Fruit fly (Drosophila melanogaster) whole organism, embryonic: ENCODE data around the gene woc.

Source experiments
- Awh ChIP-seq: fragments of 200-800 bp; sonication (Bioruptor generic); IDR thresholded peaks from 2 replicates; pipeline ENCODE4, ENCODE4 v1.3.6; 2022; ENCODE audit warnings: missing biosample characterization, missing genetic modification characterization
- Bdp1 ChIP-seq: fragments of 200-800 bp; sonication (Bioruptor generic); optimal IDR thresholded peaks from 3 replicates; lab custom pipeline; 2016; ENCODE audit warnings: missing biosample characterization, missing genetic modification characterization
- CG10209 ChIP-seq: fragments of 200-800 bp; sonication (Bioruptor generic); optimal IDR thresholded peaks from 3 replicates; lab custom pipeline; 2017; ENCODE audit warnings: missing biosample characterization, mild to moderate bottlenecking, missing genetic modification characterization, missing genetic modification reagents
- CG10565 ChIP-seq: fragments of 200-800 bp; sonication (Bioruptor generic); optimal IDR thresholded peaks from 3 replicates; lab custom pipeline; 2016; ENCODE audit warnings: missing biosample characterization, mild to moderate bottlenecking, missing genetic modification characterization
- CG11093 ChIP-seq: fragments of 200-800 bp; sonication (Bioruptor generic); IDR thresholded peaks from 3 replicates; pipeline ENCODE4 v1.3.6; 2022; ENCODE audit warnings: missing biosample characterization, missing genetic modification characterization
- CG11695 ChIP-seq: fragments of 200-800 bp; sonication (Bioruptor generic); IDR thresholded peaks from 3 replicates; pipeline ENCODE4 v1.3.6; 2022; ENCODE audit warnings: missing biosample characterization, missing genetic modification characterization
- CG12071 ChIP-seq: fragments of 200-800 bp; sonication (Bioruptor generic); optimal IDR thresholded peaks from 3 replicates; lab custom pipeline; 2018; ENCODE audit warnings: missing biosample characterization, mild to moderate bottlenecking, missing genetic modification characterization
- CG12155 ChIP-seq: fragments of 200-800 bp; sonication (Bioruptor generic); optimal IDR thresholded peaks from 3 replicates; lab custom pipeline; 2016; ENCODE audit warnings: missing biosample characterization, missing genetic modification characterization
- CG12769 ChIP-seq: fragments of 200-800 bp; sonication (Bioruptor generic); optimal IDR thresholded peaks from 2 replicates; lab custom pipeline; 2019; ENCODE audit warnings: missing biosample characterization, mild to moderate bottlenecking, missing genetic modification characterization, moderate library complexity
- CG15269 ChIP-seq: fragments of 200-800 bp; sonication (Bioruptor generic); optimal IDR thresholded peaks from 2 replicates; lab custom pipeline; 2018; ENCODE audit warnings: missing biosample characterization, mild to moderate bottlenecking, missing genetic modification characterization, moderate library complexity
- CG1529 ChIP-seq: fragments of 200-800 bp; sonication (Bioruptor generic); optimal IDR thresholded peaks from 3 replicates; lab custom pipeline; 2018; ENCODE audit warnings: missing biosample characterization, missing genetic modification characterization
- CG17186 ChIP-seq: fragments of 200-800 bp; sonication (Bioruptor generic); optimal IDR thresholded peaks from 3 replicates; lab custom pipeline; 2017; ENCODE audit warnings: missing biosample characterization, missing genetic modification reagents, missing genetic modification characterization
- CG17802 ChIP-seq: fragments of 200-800 bp; sonication (Bioruptor generic); optimal IDR thresholded peaks from 2 replicates; lab custom pipeline; 2018; ENCODE audit warnings: missing biosample characterization, mild to moderate bottlenecking, missing genetic modification characterization, moderate library complexity
- CG30431 ChIP-seq: fragments of 200-800 bp; sonication (Bioruptor generic); optimal IDR thresholded peaks from 2 replicates; lab custom pipeline; 2017; ENCODE audit warnings: missing biosample characterization, missing genetic modification characterization
- CG3995 ChIP-seq: fragments of 200-800 bp; sonication (Bioruptor generic); optimal IDR thresholded peaks from 3 replicates; lab custom pipeline; 2016; ENCODE audit warnings: missing biosample characterization, missing genetic modification characterization
- CG5245 ChIP-seq: fragments of 200-800 bp; sonication (Bioruptor generic); optimal IDR thresholded peaks from 3 replicates; lab custom pipeline; 2016; ENCODE audit warnings: missing biosample characterization, missing genetic modification characterization
- CG6765 ChIP-seq: fragments of 200-800 bp; sonication (Bioruptor generic); optimal IDR thresholded peaks from 3 replicates; lab custom pipeline; 2017; ENCODE audit warnings: missing biosample characterization, mild to moderate bottlenecking, missing genetic modification characterization
- CG8281 ChIP-seq: fragments of 200-800 bp; sonication (Bioruptor generic); optimal IDR thresholded peaks from 2 replicates; lab custom pipeline; 2018; ENCODE audit warnings: missing biosample characterization, mild to moderate bottlenecking, missing genetic modification characterization, moderate library complexity
- CG8388 ChIP-seq: fragments of 200-800 bp; sonication (Bioruptor generic); optimal IDR thresholded peaks from 2 replicates; lab custom pipeline; 2019; ENCODE audit warnings: missing biosample characterization, mild to moderate bottlenecking, missing genetic modification characterization, moderate library complexity
- CG8924 ChIP-seq: fragments of 200-800 bp; optimal IDR thresholded peaks from 3 replicates; lab custom pipeline; 2019; ENCODE audit warnings: missing biosample characterization, mild to moderate bottlenecking, missing genetic modification characterization, moderate library complexity
- CG9727 ChIP-seq: fragments of 200-800 bp; sonication (Bioruptor generic); optimal IDR thresholded peaks from 3 replicates; lab custom pipeline; 2017; ENCODE audit warnings: missing biosample characterization, mild to moderate bottlenecking, missing genetic modification characterization
- CG9876 ChIP-seq: fragments of 200-800 bp; sonication (Bioruptor generic); optimal IDR thresholded peaks from 2 replicates; lab custom pipeline; 2016; ENCODE audit warnings: missing biosample characterization, missing genetic modification characterization
- Chrac-16 ChIP-seq: fragments of 200-800 bp; sonication (Bioruptor generic); optimal IDR thresholded peaks from 3 replicates; lab custom pipeline; 2016; ENCODE audit warnings: missing biosample characterization, missing genetic modification characterization
- CoRest ChIP-seq: fragments of 200-800 bp; sonication (Bioruptor generic); optimal IDR thresholded peaks from 3 replicates; lab custom pipeline; 2018; ENCODE audit warnings: missing biosample characterization, mild to moderate bottlenecking, missing genetic modification characterization, moderate library complexity
- Dfd ChIP-seq, 2 experiments: fragments of >200 bp; optimal IDR thresholded peaks; 2 replicates each; lab custom pipeline; 2017; ENCODE audit warnings: missing biosample characterization in 2 of 2, missing genetic modification characterization in 2 of 2
- Dref ChIP-seq: fragments of 200-800 bp; sonication (Bioruptor generic); IDR thresholded peaks from 2 replicates; pipeline ENCODE4 v1.3.6; 2022; ENCODE audit warnings: missing biosample characterization, missing genetic modification characterization
- HmgZ ChIP-seq: fragments of 200-800 bp; sonication (Bioruptor generic); optimal IDR thresholded peaks from 2 replicates; lab custom pipeline; 2018; ENCODE audit warnings: missing biosample characterization, mild to moderate bottlenecking, missing genetic modification characterization
- Hmr ChIP-seq: fragments of 200-800 bp; sonication (Bioruptor generic); optimal IDR thresholded peaks from 3 replicates; lab custom pipeline; 2017; ENCODE audit warnings: mild to moderate bottlenecking, missing biosample characterization, missing genetic modification reagents, missing genetic modification characterization
- Hr3 ChIP-seq: fragments of 200-800 bp; sonication (Bioruptor generic); optimal IDR thresholded peaks from 3 replicates; lab custom pipeline; 2016; ENCODE audit warnings: missing biosample characterization, missing genetic modification characterization
- NC2β ChIP-seq: fragments of 200-800 bp; sonication (Bioruptor generic); optimal IDR thresholded peaks from 2 replicates; lab custom pipeline; 2016; ENCODE audit warnings: missing biosample characterization, missing genetic modification characterization
- Nf-YC ChIP-seq: fragments of 200-800 bp; optimal IDR thresholded peaks from 3 replicates; lab custom pipeline; 2019; ENCODE audit warnings: missing biosample characterization, mild to moderate bottlenecking, missing genetic modification characterization, moderate library complexity
- Vsx1 ChIP-seq: fragments of 200-800 bp; sonication (Bioruptor generic); optimal IDR thresholded peaks from 2 replicates; lab custom pipeline; 2017; ENCODE audit warnings: missing biosample characterization, mild to moderate bottlenecking, missing genetic modification characterization, missing genetic modification reagents
- al ChIP-seq: fragments of 200-800 bp; sonication (Bioruptor generic); IDR thresholded peaks from 2 replicates; pipeline ENCODE4 v1.3.6; 2022; ENCODE audit warnings: missing biosample characterization, missing genetic modification characterization
- amos ChIP-seq: fragments of 200-800 bp; sonication (Bioruptor generic); IDR thresholded peaks from 2 replicates; pipeline ENCODE4 v1.3.6; 2022; ENCODE audit warnings: missing biosample characterization, missing genetic modification characterization; ENCODE audit not compliant: partially characterized antibody
- aop ChIP-seq: fragments of 200-800 bp; sonication (Bioruptor generic); IDR thresholded peaks from 2 replicates; pipeline ENCODE4 v1.3.6; 2022; ENCODE audit warnings: missing biosample characterization, missing genetic modification characterization
- bab2 ChIP-seq: fragments of 200-800 bp; sonication (Bioruptor generic); optimal IDR thresholded peaks from 2 replicates; lab custom pipeline; 2016; ENCODE audit warnings: missing biosample characterization, missing genetic modification characterization
- ci ChIP-seq: fragments of 200-800 bp; sonication (Bioruptor generic); IDR thresholded peaks from 3 replicates; pipeline ENCODE4 v1.3.6; 2022; ENCODE audit warnings: missing biosample characterization, missing genetic modification characterization
- fd3F ChIP-seq: fragments of 200-800 bp; sonication (Bioruptor generic); optimal IDR thresholded peaks from 2 replicates; lab custom pipeline; 2018; ENCODE audit warnings: missing biosample characterization, mild to moderate bottlenecking, missing genetic modification characterization, moderate library complexity
- gcm ChIP-seq: fragments of 200-800 bp; sonication (Bioruptor generic); optimal IDR thresholded peaks from 2 replicates; lab custom pipeline; 2019; ENCODE audit warnings: missing biosample characterization, mild to moderate bottlenecking, missing genetic modification characterization, moderate library complexity
- gsb-n ChIP-seq: fragments of 200-800 bp; sonication (Bioruptor generic); optimal IDR thresholded peaks from 3 replicates; lab custom pipeline; 2018; ENCODE audit warnings: missing biosample characterization, mild to moderate bottlenecking, missing genetic modification characterization
- hkb ChIP-seq, 2 experiments: fragments of 200-800 bp in 1 of 2; fragments of >200 bp in 1 of 2; sonication (Bioruptor generic) in 1 of 2; IDR thresholded peaks in 1 of 2; optimal IDR thresholded peaks in 1 of 2; 2 replicates each; pipeline versions ENCODE4 v1.3.6 to Lab custom; 2017 to 2022; ENCODE audit warnings: missing biosample characterization in 1 of 2, missing genetic modification characterization in 1 of 2
- hth ChIP-seq: fragments of >200 bp; optimal IDR thresholded peaks from 2 replicates; lab custom pipeline; 2017; ENCODE audit warnings: inconsistent platforms
- nmo ChIP-seq: fragments of 200-800 bp; sonication (Bioruptor generic); optimal IDR thresholded peaks from 2 replicates; lab custom pipeline; 2018; ENCODE audit warnings: missing biosample characterization, mild to moderate bottlenecking, missing genetic modification characterization, moderate library complexity
- sim ChIP-seq: fragments of 200-800 bp; sonication (Bioruptor generic); IDR thresholded peaks from 2 replicates; pipeline ENCODE4 v1.3.6; 2022; ENCODE audit warnings: missing biosample characterization, missing genetic modification characterization
- sug ChIP-seq: fragments of 200-800 bp; optimal IDR thresholded peaks from 2 replicates; lab custom pipeline; 2019; ENCODE audit warnings: missing biosample characterization, mild to moderate bottlenecking, missing genetic modification characterization, moderate library complexity
- tin ChIP-seq: fragments of 200-800 bp; sonication (Bioruptor generic); optimal IDR thresholded peaks from 3 replicates; lab custom pipeline; 2016; ENCODE audit warnings: missing biosample characterization, missing genetic modification characterization
- trem ChIP-seq: fragments of 200-800 bp; optimal IDR thresholded peaks from 3 replicates; lab custom pipeline; 2019; ENCODE audit warnings: missing biosample characterization, mild to moderate bottlenecking, missing genetic modification characterization, moderate library complexity
- zen ChIP-seq: fragments of 200-800 bp; sonication (Bioruptor generic); optimal IDR thresholded peaks from 3 replicates; lab custom pipeline; 2018; ENCODE audit warnings: missing biosample characterization, mild to moderate bottlenecking, missing genetic modification characterization, moderate library complexity

Gene woc

dm6 chr3R:27288202-27289135 lies 24.6 kb upstream of the woc start, which contains the start of the genes bigmax and Hmu (continued):
- TF ChIP-seq gcm (GFP tag; lab: Kevin White, UChicago), result peak; percentile 62
- TF ChIP-seq Awh, result peak; percentile 48; the same call in 1 of the 2 replicates
- peak; percentile 91 for TF ChIP-seq CG12769 (tag; lab: Kevin White, UChicago)
- TF ChIP-seq CG10209, result peak; percentile 76
- peak; percentile 62 for TF ChIP-seq gsb-n
- peak; percentile 7 for TF ChIP-seq Vsx1 (GFP tag; lab: Kevin White, UChicago)
- peak; percentile 84 for TF ChIP-seq Hr3 (GFP tag; lab: Kevin White, UChicago)
- peak; percentile 67; the same call in 1 of the 3 replicates for TF ChIP-seq CG11093 (GFP tag; lab: Robert Waterston, UW)
- TF ChIP-seq CG8281 (tag; lab: Kevin White, UChicago), result peak; percentile 21
- TF ChIP-seq amos, result peak; percentile 87
- TF ChIP-seq ci (GFP tag; lab: Robert Waterston, UW), result peak; percentile 92
- peak; percentile 86 for TF ChIP-seq CG12155 (GFP tag; lab: Kevin White, UChicago)
- peak; percentile 67 for TF ChIP-seq CG12071 (GFP tag; lab: Kevin White, UChicago)
- no peak for TF ChIP-seq Dfd (GFP tag; optimal IDR thresholded peaks at IDR 0.05; lab: Kevin White, UChicago)
- TF ChIP-seq zen (tag; lab: Kevin White, UChicago), result peak; percentile 66
- peak; percentile 41 for TF ChIP-seq CG1529 (GFP tag; lab: Kevin White, UChicago)
- TF ChIP-seq Hmr (GFP tag; lab: Kevin White, UChicago), result peak; percentile 90
- TF ChIP-seq CG9876 (GFP tag; lab: Kevin White, UChicago), result peak; percentile 93
- TF ChIP-seq tin (GFP tag; lab: Kevin White, UChicago), result peak; percentile 80
- peak; percentile 49 for TF ChIP-seq CG17802 (tag; lab: Kevin White, UChicago)
- peak; percentile 94 for TF ChIP-seq nmo
- peak; percentile 79 for TF ChIP-seq CG15269 (tag; lab: Kevin White, UChicago)
- TF ChIP-seq CG5245 (GFP tag; lab: Kevin White, UChicago), result peak; percentile 53
- no peak for TF ChIP-seq hkb (optimal IDR thresholded peaks at IDR 0.05; lab: Kevin White, UChicago)
- TF ChIP-seq hkb (GFP tag; IDR thresholded peaks at IDR 0.05; lab: Robert Waterston, UW), result peak; percentile 83
- TF ChIP-seq CG11695 (GFP tag; lab: Robert Waterston, UW), result peak; percentile 78; the same call in 2 of the 3 replicates
- TF ChIP-seq CG8924 (tag; lab: Kevin White, UChicago), result peak; percentile 80
- TF ChIP-seq CG9727, result peak; percentile 82
- TF ChIP-seq Chrac-16 (GFP tag; lab: Kevin White, UChicago), result peak; percentile 87
- peak; percentile 67 for TF ChIP-seq Dref (GFP tag; lab: Robert Waterston, UW)
- peak; percentile 83 for TF ChIP-seq sug
- peak; percentile 68 for TF ChIP-seq Bdp1 (GFP tag; lab: Kevin White, UChicago)
- TF ChIP-seq hth (lab: Kevin White, UChicago), result no peak
- peak; percentile 89 for TF ChIP-seq HmgZ (tag; lab: Kevin White, UChicago)
- TF ChIP-seq CG6765 (GFP tag; lab: Kevin White, UChicago), result no peak
- TF ChIP-seq aop, result no peak
- TF ChIP-seq CoRest, result peak; percentile 85
- peak; percentile 36 for TF ChIP-seq CG10565
- TF ChIP-seq CG8388 (GFP tag; lab: Kevin White, UChicago), result peak; percentile 74
- peak; percentile 65 for TF ChIP-seq CG30431 (GFP tag; lab: Kevin White, UChicago)
- TF ChIP-seq fd3F, result peak; percentile 70
- TF ChIP-seq CG17186 (GFP tag; lab: Kevin White, UChicago), result peak; percentile 64
- TF ChIP-seq bab2 (GFP tag; lab: Kevin White, UChicago), result peak; percentile 92
- peak; percentile 83 for TF ChIP-seq NC2β (GFP tag; lab: Kevin White, UChicago)
- peak; percentile 79 for TF ChIP-seq al (GFP tag; lab: Robert Waterston, UW)
- no peak for TF ChIP-seq sim (GFP tag; lab: Robert Waterston, UW)
- TF ChIP-seq Nf-YC (tag; lab: Kevin White, UChicago), result peak; percentile 70
- peak; percentile 46 for TF ChIP-seq CG3995 (GFP tag; lab: Kevin White, UChicago)
- TF ChIP-seq trem, result peak; percentile 91
